Fruit fly (Drosophila melanogaster) whole organism, embryonic: ENCODE results near the gene CG10948.

Experiments
- CG12299 ChIP-seq: fragments of 200-800 bp; sonication (Bioruptor generic); optimal IDR thresholded peaks from 2 replicates; lab custom pipeline; 2018; ENCODE audit warnings: missing biosample characterization, mild to moderate bottlenecking, missing genetic modification characterization
- CG15479 ChIP-seq: fragments of 200-800 bp; sonication (Bioruptor generic); optimal IDR thresholded peaks from 3 replicates; lab custom pipeline; 2019; ENCODE audit warnings: missing biosample characterization, mild to moderate bottlenecking, missing genetic modification characterization, moderate library complexity
- vnd ChIP-seq: fragments of 200-800 bp; sonication (Bioruptor generic); IDR thresholded peaks from 3 replicates; pipeline ENCODE4 v1.3.6; 2022; ENCODE audit warnings: missing biosample characterization, missing genetic modification characterization; ENCODE audit not compliant: partially characterized antibody

DNA sequence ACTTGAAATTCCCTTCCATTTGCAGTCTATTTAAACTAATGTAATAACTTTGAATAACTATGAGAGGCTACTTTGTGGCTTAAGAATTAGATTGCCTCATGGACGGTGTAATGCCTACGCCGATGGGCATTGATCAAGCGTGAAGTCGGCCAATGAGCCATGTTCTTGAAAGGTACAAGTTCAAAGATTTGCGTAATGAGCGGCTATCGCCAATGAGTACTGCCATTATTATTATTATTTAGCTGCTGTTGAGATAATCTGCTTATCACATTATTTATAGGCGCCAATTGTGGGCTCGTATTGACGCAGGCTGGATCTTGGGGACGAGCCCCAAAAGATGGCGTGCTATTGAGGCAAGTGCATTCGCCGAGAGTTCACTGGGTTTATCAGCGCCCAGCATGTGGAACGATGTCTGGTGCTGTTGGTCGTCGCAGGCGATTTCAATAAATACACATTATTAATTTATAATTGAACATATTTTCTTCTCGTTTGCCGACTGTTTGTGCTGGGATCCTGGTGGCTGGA lies 12.7 kb downstream of the CG10948 start:
- TF ChIP-seq CG15479 (GFP tag; lab: Kevin White, UChicago) (no peak), vnd (GFP tag; lab: Robert Waterston, UW) (no peak), CG12299 (tag; lab: Kevin White, UChicago) (no peak)
